Worm (Caenorhabditis elegans) whole organism, L2 larva: ENCODE measurements around the gene srt-22.
A peak's percentile ranks its signal among the peaks of the same experiment; 100 is the strongest.
"Not testable (repeated sequence)": the region's sequence is repeated elsewhere in the genome, so short reads cannot be mapped to it uniquely, and the experiment has no call there.

ENCODE experiments used
- C34F6.9 ChIP-seq: fragments of 150-350 bp; optimal IDR thresholded peaks from 2 replicates; lab custom pipeline; 2014; ENCODE audit warnings: missing biosample characterization, missing genetic modification characterization
- F13H6.1 ChIP-seq: sonication (generic microtip); optimal IDR thresholded peaks from 2 replicates; lab custom pipeline; 2016; ENCODE audit warnings: missing genetic modification characterization, missing compliant biosample characterization
- R02D3.7 ChIP-seq: fragments of 150-350 bp; optimal IDR thresholded peaks from 2 replicates; lab custom pipeline; 2014; ENCODE audit warnings: missing biosample characterization, missing genetic modification characterization
- Y55F3AM.14 ChIP-seq: fragments of 200-800 bp; sonication (Bioruptor generic); optimal IDR thresholded peaks from 2 replicates; lab custom pipeline; 2018; ENCODE audit warnings: mild to moderate bottlenecking, missing genetic modification characterization, missing compliant biosample characterization
- ama-1 ChIP-seq: fragments of 150-350 bp; optimal IDR thresholded peaks from 2 replicates; lab custom pipeline; 2018; ENCODE audit warnings: inconsistent platforms
- blmp-1 ChIP-seq: sonication (generic microtip); optimal IDR thresholded peaks from 2 replicates; lab custom pipeline; 2017; ENCODE audit warnings: missing genetic modification characterization, mild to moderate bottlenecking, missing compliant biosample characterization, antibody characterized with exemption, moderate library complexity; ENCODE audit not compliant: insufficient read depth
- ceh-82 ChIP-seq: fragments of 150-350 bp; optimal IDR thresholded peaks from 2 replicates; lab custom pipeline; 2014; ENCODE audit warnings: missing biosample characterization, missing genetic modification characterization
- crh-2 ChIP-seq: sonication (generic microtip); optimal IDR thresholded peaks from 2 replicates; lab custom pipeline; 2017; ENCODE audit warnings: missing biosample characterization, missing genetic modification characterization
- elt-1 ChIP-seq: fragments of 150-350 bp; optimal IDR thresholded peaks from 2 replicates; lab custom pipeline; 2014; ENCODE audit warnings: missing biosample characterization, missing genetic modification characterization
- elt-3 ChIP-seq: sonication (generic microtip); optimal IDR thresholded peaks from 2 replicates; lab custom pipeline; 2017; ENCODE audit warnings: missing biosample characterization, missing genetic modification characterization
- fos-1 ChIP-seq: fragments of 150-350 bp; optimal IDR thresholded peaks from 2 replicates; lab custom pipeline; 2014; ENCODE audit warnings: missing biosample characterization, missing genetic modification characterization
- gmeb-1 ChIP-seq: fragments of 150-350 bp; optimal IDR thresholded peaks from 2 replicates; lab custom pipeline; 2014; ENCODE audit warnings: missing biosample characterization, missing genetic modification characterization
- lin-11 ChIP-seq: fragments of 150-350 bp; sonication (generic microtip); optimal IDR thresholded peaks from 2 replicates; lab custom pipeline; 2014; ENCODE audit warnings: missing biosample characterization, missing genetic modification characterization, inconsistent platforms, mixed read lengths
- lin-13 ChIP-seq: fragments of 150-350 bp; optimal IDR thresholded peaks from 2 replicates; lab custom pipeline; 2014; ENCODE audit warnings: missing biosample characterization, missing genetic modification reagents, missing genetic modification characterization
- lin-39 ChIP-seq: fragments of 150-350 bp; optimal IDR thresholded peaks from 2 replicates; lab custom pipeline; 2014; ENCODE audit warnings: missing biosample characterization, missing genetic modification reagents, missing genetic modification characterization
- lsy-2 ChIP-seq, 2 experiments: fragments of 150-350 bp in 1 of 2; sonication (generic microtip) in 1 of 2; optimal IDR thresholded peaks; 2 replicates each; lab custom pipeline; 2014 to 2017; ENCODE audit warnings: missing biosample characterization in 2 of 2, missing genetic modification characterization in 2 of 2
- mab-5 ChIP-seq: fragments of 150-350 bp; optimal IDR thresholded peaks from 2 replicates; lab custom pipeline; 2014; ENCODE audit warnings: missing biosample characterization, missing genetic modification characterization
- mbf-1 ChIP-seq: sonication (generic microtip); optimal IDR thresholded peaks from 2 replicates; lab custom pipeline; 2017; ENCODE audit warnings: missing biosample characterization, missing genetic modification characterization
- mdl-1 ChIP-seq, 2 experiments: fragments of 150-350 bp in 1 of 2; sonication (generic microtip) in 1 of 2; optimal IDR thresholded peaks; 2 replicates each; lab custom pipeline; 2017; ENCODE audit warnings: missing biosample characterization in 2 of 2, missing genetic modification characterization in 2 of 2
- nhr-10 ChIP-seq: sonication (generic microtip); optimal IDR thresholded peaks from 2 replicates; lab custom pipeline; 2017; ENCODE audit warnings: missing biosample characterization, missing genetic modification characterization
- nhr-11 ChIP-seq: fragments of 150-350 bp; optimal IDR thresholded peaks from 2 replicates; lab custom pipeline; 2014; ENCODE audit warnings: missing biosample characterization, missing genetic modification characterization
- nhr-12 ChIP-seq: fragments of 150-350 bp; optimal IDR thresholded peaks from 2 replicates; lab custom pipeline; 2014; ENCODE audit warnings: missing biosample characterization, missing genetic modification characterization
- nhr-129 ChIP-seq: fragments of 150-350 bp; optimal IDR thresholded peaks from 2 replicates; lab custom pipeline; 2014; ENCODE audit warnings: missing biosample characterization, missing genetic modification characterization
- nhr-23 ChIP-seq: fragments of 150-350 bp; optimal IDR thresholded peaks from 2 replicates; lab custom pipeline; 2014; ENCODE audit warnings: missing biosample characterization, missing genetic modification reagents, missing genetic modification characterization
- nhr-25 ChIP-seq: fragments of 150-350 bp; sonication (generic microtip); optimal IDR thresholded peaks from 3 replicates; lab custom pipeline; 2014; ENCODE audit warnings: missing biosample characterization, missing genetic modification characterization
- nhr-6 ChIP-seq: fragments of 150-350 bp; optimal IDR thresholded peaks from 2 replicates; lab custom pipeline; 2014; ENCODE audit warnings: missing biosample characterization, missing genetic modification characterization
- nhr-77 ChIP-seq: fragments of 150-350 bp; optimal IDR thresholded peaks from 2 replicates; lab custom pipeline; 2014; ENCODE audit warnings: missing biosample characterization, missing genetic modification characterization
- peb-1 ChIP-seq: fragments of 150-350 bp; optimal IDR thresholded peaks from 2 replicates; lab custom pipeline; 2014; ENCODE audit warnings: missing biosample characterization, missing genetic modification characterization
- sem-4 ChIP-seq: fragments of 150-350 bp; optimal IDR thresholded peaks from 2 replicates; lab custom pipeline; 2014; ENCODE audit warnings: missing biosample characterization, missing genetic modification reagents, missing genetic modification characterization
- skn-1 ChIP-seq: sonication (generic microtip); optimal IDR thresholded peaks from 2 replicates; lab custom pipeline; 2017; ENCODE audit warnings: missing biosample characterization, missing genetic modification characterization
- sma-9 ChIP-seq, 2 experiments: fragments of 150-350 bp in 1 of 2; sonication (generic microtip) in 1 of 2; optimal IDR thresholded peaks; 2 replicates each; lab custom pipeline; 2014 to 2016; ENCODE audit warnings: missing genetic modification characterization in 2 of 2, mild to moderate bottlenecking in 1 of 2, missing biosample characterization in 1 of 2, missing compliant biosample characterization in 1 of 2, missing genetic modification reagents in 1 of 2, moderate library complexity in 1 of 2
- snpc-4 ChIP-seq: fragments of 150-350 bp; optimal IDR thresholded peaks from 2 replicates; lab custom pipeline; 2014; ENCODE audit warnings: missing biosample characterization, missing genetic modification characterization
- unc-39 ChIP-seq: fragments of 150-350 bp; optimal IDR thresholded peaks from 2 replicates; lab custom pipeline; 2014; ENCODE audit warnings: missing biosample characterization, missing genetic modification characterization
- unc-55 ChIP-seq: fragments of 150-350 bp; sonication (generic microtip); optimal IDR thresholded peaks from 3 replicates; lab custom pipeline; 2014; ENCODE audit warnings: missing biosample characterization, missing genetic modification reagents, missing genetic modification characterization
- unc-62 ChIP-seq: fragments of 150-350 bp; optimal IDR thresholded peaks from 2 replicates; lab custom pipeline; 2014; ENCODE audit warnings: missing biosample characterization, missing genetic modification reagents, missing genetic modification characterization
- zag-1 ChIP-seq: fragments of 150-350 bp; optimal IDR thresholded peaks from 2 replicates; lab custom pipeline; 2014; ENCODE audit warnings: missing biosample characterization, missing genetic modification characterization
- ztf-11 ChIP-seq: sonication (generic microtip); optimal IDR thresholded peaks from 2 replicates; lab custom pipeline; 2017; ENCODE audit warnings: missing biosample characterization, missing genetic modification characterization
- ztf-4 ChIP-seq: fragments of 150-350 bp; optimal IDR thresholded peaks from 2 replicates; lab custom pipeline; 2014; ENCODE audit warnings: missing biosample characterization, missing genetic modification characterization

srt-22 gene

ce11 chrV:15315827-15316527 is at the start of gene srt-22, which contains the start of gene nhr-246:
Gene srt-22, minus strand, starts transcription at chrV:15315927.
Gene nhr-246, plus strand, starts transcription at chrV:15316477.
- TF ChIP-seq unc-62 (GFP tag; lab: Kevin White, UChicago) (no peak), R02D3.7 (tag; lab: Kevin White, UChicago) (no peak)

ce11 chrV:15361412-15361811 is 45.7 kb upstream of the srt-22 start, which contains the start of gene ech-1.1:
Gene ech-1.1, minus strand, starts transcription at chrV:15361512.
- TF ChIP-seq elt-3, peb-1, mab-5 (tag; lab: Kevin White, UChicago): not testable (repeated sequence)

ce11 chrV:15354648-15355047 is 38.9 kb upstream of the srt-22 start, which contains the start of gene C29F3.7:
Gene C29F3.7, plus strand, starts transcription at chrV:15354901.
- TF ChIP-seq ceh-82 (tag; lab: Kevin White, UChicago) (no peak), gmeb-1 (tag; lab: Kevin White, UChicago) (peak; percentile 44), fos-1 (tag; lab: Kevin White, UChicago) (peak; percentile 97), unc-62 (GFP tag; lab: Kevin White, UChicago) (no peak), sma-9 (GFP tag; optimal IDR thresholded peaks at IDR 0.05; lab: Kevin White, UChicago) (peak; percentile 87), sma-9 (tag; optimal IDR thresholded peaks at IDR 0.05; lab: Kevin White, UChicago) (no peak), crh-2 (no peak)

- TF ChIP-seq elt-1 (tag; lab: Kevin White, UChicago), result no peak
- no peak for TF ChIP-seq nhr-23
- no peak for TF ChIP-seq lsy-2 (tag; optimal IDR thresholded peaks at IDR 0.05; lab: Kevin White, UChicago)
- no peak for TF ChIP-seq Y55F3AM.14
Measured at ce11 chrV:15352376-15352775, 36.6 kb upstream of the srt-22 start, which contains the start of gene srx-58. Gene srx-58, plus strand, starts transcription at chrV:15352676.

- TF ChIP-seq C34F6.9 (no peak), sma-9 (GFP tag; optimal IDR thresholded peaks at IDR 0.05; lab: Kevin White, UChicago) (no peak), sma-9 (tag; optimal IDR thresholded peaks at IDR 0.05; lab: Kevin White, UChicago) (no peak), lin-11 (tag; lab: Kevin White, UChicago) (no peak), blmp-1 (tag; lab: Kevin White, UChicago) (no peak), mdl-1 (tag; optimal IDR thresholded peaks at IDR 0.05; lab: Kevin White, UChicago) (no peak)
Measured at ce11 chrV:15350615-15351014, 34.9 kb upstream of the srt-22 start, which contains the start of gene clec-231. Gene clec-231, minus strand, starts transcription at chrV:15350715.

- no peak for TF ChIP-seq R02D3.7 (tag; lab: Kevin White, UChicago)
- no peak for TF ChIP-seq ztf-4 (tag; lab: Kevin White, UChicago)
- no peak for TF ChIP-seq lin-39 (tag; lab: Kevin White, UChicago)
- TF ChIP-seq ztf-11 (tag; lab: Kevin White, UChicago), result no peak
- TF ChIP-seq F13H6.1 (tag; lab: Kevin White, UChicago), result no peak
- TF ChIP-seq nhr-6, result no peak
- TF ChIP-seq mbf-1, result no peak
- no peak for TF ChIP-seq ceh-82 (tag; lab: Kevin White, UChicago)
- no peak for TF ChIP-seq nhr-12
Measured at ce11 chrV:15349044-15349443, 33.3 kb upstream of the srt-22 start, which contains the start of gene clec-230. Gene clec-230, minus strand, starts transcription at chrV:15349144.

ce11 chrV:15347292-15347691 is 31.6 kb upstream of the srt-22 start, which contains the start of gene C29F3.3:
Gene C29F3.3, minus strand, starts transcription at chrV:15347392.
- TF ChIP-seq nhr-77 (tag; lab: Kevin White, UChicago) (no peak), unc-39 (tag; lab: Kevin White, UChicago) (no peak), lin-11 (tag; lab: Kevin White, UChicago) (no peak), skn-1 (tag; lab: Kevin White, UChicago) (no peak), unc-55 (no peak), nhr-25 (tag; lab: Kevin White, UChicago) (no peak), nhr-11 (tag; lab: Kevin White, UChicago) (no peak), snpc-4 (tag; lab: Kevin White, UChicago) (no peak), elt-3 (tag; lab: Kevin White, UChicago) (no peak), sem-4 (tag; lab: Kevin White, UChicago) (no peak), nhr-23 (no peak), nhr-10 (tag; lab: Kevin White, UChicago) (no peak), gmeb-1 (tag; lab: Kevin White, UChicago) (no peak), nhr-6 (no peak), mbf-1 (no peak), lin-13 (GFP tag; lab: Kevin White, UChicago) (no peak), nhr-129 (tag; lab: Kevin White, UChicago) (no peak), ama-1 (no peak), zag-1 (tag; lab: Kevin White, UChicago) (no peak)
